Worm (Caenorhabditis elegans) whole organism, L4 larva: Measurements from ENCODE around the gene F22E12.3.

Experiments
- F10B5.3 ChIP-seq: sonication (generic microtip); optimal IDR thresholded peaks from 2 replicates; lab custom pipeline; 2016; ENCODE audit warnings: mild to moderate bottlenecking, missing genetic modification characterization, missing compliant biosample characterization
- T20F7.1 ChIP-seq: fragments of 200-800 bp; sonication (Bioruptor generic); optimal IDR thresholded peaks from 2 replicates; lab custom pipeline; 2018; ENCODE audit warnings: mild to moderate bottlenecking, missing genetic modification characterization, missing compliant biosample characterization
- Y105C5A.15 ChIP-seq: fragments of 200-800 bp; sonication (Bioruptor generic); IDR thresholded peaks from 2 replicates; pipeline ENCODE4 v1.3.6; 2022; ENCODE audit warnings: missing genetic modification characterization, missing compliant biosample characterization
- Y75B8A.6 ChIP-seq: fragments of 200-800 bp; sonication (Bioruptor generic); IDR thresholded peaks from 2 replicates; pipeline ENCODE4 v1.3.6; 2022; ENCODE audit warnings: missing genetic modification reagents, missing genetic modification characterization, missing compliant biosample characterization
- ZK337.2 ChIP-seq: fragments of 200-800 bp; sonication (Bioruptor generic); IDR thresholded peaks from 2 replicates; pipeline ENCODE4 v1.3.6; 2022; ENCODE audit warnings: missing genetic modification reagents, missing genetic modification characterization, missing compliant biosample characterization
- aha-1 ChIP-seq: fragments of 150-350 bp; peaks from one replicate; lab custom pipeline; 2014; ENCODE audit warnings: missing biosample characterization, missing genetic modification characterization
- arid-1 ChIP-seq: fragments of 200-800 bp; sonication (Bioruptor generic); conservative IDR thresholded peaks from 2 replicates; pipeline ENCODE4 v1.3.6; 2022; ENCODE audit warnings: missing genetic modification reagents, missing genetic modification characterization, missing compliant biosample characterization
- attf-4 ChIP-seq: sonication (generic microtip); optimal IDR thresholded peaks from 3 replicates; lab custom pipeline; 2017; ENCODE audit warnings: missing biosample characterization, missing genetic modification characterization
- ceh-28 ChIP-seq: fragments of 150-350 bp; optimal IDR thresholded peaks from 2 replicates; lab custom pipeline; 2014; ENCODE audit warnings: missing biosample characterization, missing genetic modification reagents, missing genetic modification characterization
- ceh-32 ChIP-seq: sonication (generic microtip); optimal IDR thresholded peaks from 2 replicates; lab custom pipeline; 2016; ENCODE audit warnings: mild to moderate bottlenecking, missing genetic modification characterization, missing compliant biosample characterization; ENCODE audit not compliant: poor library complexity
- ceh-44 ChIP-seq: fragments of 200-800 bp; sonication (Bioruptor generic); IDR thresholded peaks from 2 replicates; pipeline ENCODE4 v1.3.6; 2022; ENCODE audit warnings: missing genetic modification reagents, missing genetic modification characterization, missing compliant biosample characterization
- ces-1 ChIP-seq: fragments of 150-350 bp; sonication (generic microtip); optimal IDR thresholded peaks from 4 replicates; lab custom pipeline; 2014; ENCODE audit warnings: missing biosample characterization, missing genetic modification reagents, missing genetic modification characterization
- cey-2 ChIP-seq: sonication (generic microtip); optimal IDR thresholded peaks from 3 replicates; lab custom pipeline; 2017; ENCODE audit warnings: missing genetic modification characterization, mild to moderate bottlenecking, missing compliant biosample characterization, antibody characterized with exemption, borderline replicate concordance; ENCODE audit not compliant: insufficient read depth
- ctbp-1 ChIP-seq: fragments of 200-800 bp; sonication (Bioruptor generic); IDR thresholded peaks from 2 replicates; pipeline ENCODE4 v1.3.6; 2022; ENCODE audit warnings: missing genetic modification reagents, missing genetic modification characterization, missing compliant biosample characterization
- daf-12 ChIP-seq: fragments of 150-350 bp; optimal IDR thresholded peaks from 2 replicates; lab custom pipeline; 2014; ENCODE audit warnings: missing biosample characterization, missing genetic modification reagents, missing genetic modification characterization
- daf-16 ChIP-seq, 3 experiments: sonication (generic microtip); optimal IDR thresholded peaks; 2 replicates each; lab custom pipeline; 2016 to 2017; ENCODE audit warnings: missing genetic modification characterization in 3 of 3, missing genetic modification reagents in 3 of 3, mild to moderate bottlenecking in 2 of 3, missing compliant biosample characterization in 2 of 3, missing biosample characterization in 1 of 3, moderate library complexity in 1 of 3
- daf-19 ChIP-seq: fragments of 200-800 bp; sonication (Bioruptor generic); conservative IDR thresholded peaks from 2 replicates; pipeline ENCODE4 v1.3.6; 2022; ENCODE audit warnings: missing genetic modification characterization, missing compliant biosample characterization
- dmd-6 ChIP-seq: fragments of 200-800 bp; sonication (Bioruptor generic); IDR thresholded peaks from 2 replicates; pipeline ENCODE4 v1.3.6; 2022; ENCODE audit warnings: missing genetic modification reagents, missing genetic modification characterization, missing compliant biosample characterization
- dmd-8 ChIP-seq: fragments of 200-800 bp; sonication (Bioruptor generic); IDR thresholded peaks from 2 replicates; pipeline ENCODE4 v1.3.6; 2022; ENCODE audit warnings: missing genetic modification characterization, missing compliant biosample characterization
- dpl-1 ChIP-seq: fragments of 150-350 bp; optimal IDR thresholded peaks from 2 replicates; lab custom pipeline; 2014; ENCODE audit warnings: missing biosample characterization, missing genetic modification reagents, missing genetic modification characterization
- egl-43 ChIP-seq: fragments of 200-800 bp; sonication (Bioruptor generic); IDR thresholded peaks from 2 replicates; pipeline ENCODE4 v1.3.6; 2022; ENCODE audit warnings: missing genetic modification reagents, missing genetic modification characterization, missing compliant biosample characterization
- fos-1 ChIP-seq: fragments of 150-350 bp; optimal IDR thresholded peaks from 2 replicates; lab custom pipeline; 2014; ENCODE audit warnings: missing biosample characterization, missing genetic modification characterization
- hif-1 ChIP-seq, 2 experiments: sonication (generic microtip); optimal IDR thresholded peaks; 2 replicates each; lab custom pipeline; 2016 to 2017; ENCODE audit warnings: missing compliant biosample characterization in 2 of 2, missing genetic modification characterization in 2 of 2, missing genetic modification reagents in 2 of 2, missing genotype in 2 of 2, mild to moderate bottlenecking in 1 of 2
- hlh-11 ChIP-seq: fragments of 200-800 bp; sonication (Bioruptor generic); optimal IDR thresholded peaks from 2 replicates; lab custom pipeline; 2018; ENCODE audit warnings: mild to moderate bottlenecking, missing genetic modification characterization, missing compliant biosample characterization
- hlh-30 ChIP-seq: sonication (generic microtip); optimal IDR thresholded peaks from 2 replicates; lab custom pipeline; 2017; ENCODE audit warnings: antibody characterized with exemption, mild to moderate bottlenecking, missing genetic modification characterization, missing compliant biosample characterization; ENCODE audit not compliant: insufficient read depth
- lin-1 ChIP-seq: fragments of 200-800 bp; sonication (Bioruptor generic); IDR thresholded peaks from 2 replicates; pipeline ENCODE4 v1.3.6; 2022; ENCODE audit warnings: missing genetic modification reagents, missing genetic modification characterization, missing compliant biosample characterization
- lin-29 ChIP-seq: fragments of 200-800 bp; sonication (Bioruptor generic); IDR thresholded peaks from 2 replicates; pipeline ENCODE4 v1.3.6; 2022; ENCODE audit warnings: missing genetic modification reagents, missing genetic modification characterization, missing compliant biosample characterization
- lin-38 ChIP-seq: fragments of 200-800 bp; sonication (Bioruptor generic); IDR thresholded peaks from 2 replicates; pipeline ENCODE4 v1.3.6; 2022; ENCODE audit warnings: missing genetic modification reagents, missing genetic modification characterization, missing compliant biosample characterization
- lir-3 ChIP-seq: sonication (generic microtip); optimal IDR thresholded peaks from 2 replicates; lab custom pipeline; 2016; ENCODE audit warnings: mild to moderate bottlenecking, missing genetic modification characterization, missing compliant biosample characterization
- madf-5 ChIP-seq, 2 experiments: fragments of 200-800 bp; sonication (Bioruptor generic); IDR thresholded peaks; 2 replicates each; pipeline ENCODE4 v1.3.6; 2022; ENCODE audit warnings: missing compliant biosample characterization in 2 of 2, missing genetic modification characterization in 2 of 2
- mdt-29 ChIP-seq: fragments of 200-800 bp; sonication (Bioruptor generic); IDR thresholded peaks from 2 replicates; pipeline ENCODE4 v1.3.6; 2022; ENCODE audit warnings: missing genetic modification reagents, missing genetic modification characterization, missing compliant biosample characterization
- mes-2 ChIP-seq: sonication (generic microtip); optimal IDR thresholded peaks from 2 replicates; lab custom pipeline; 2016; ENCODE audit warnings: missing genotype, mild to moderate bottlenecking, missing genetic modification characterization, missing compliant biosample characterization; ENCODE audit not compliant: poor library complexity, severe bottlenecking
- nhr-10 ChIP-seq: fragments of 150-350 bp; optimal IDR thresholded peaks from 2 replicates; lab custom pipeline; 2014; ENCODE audit warnings: missing biosample characterization, missing genetic modification characterization
- nhr-111 ChIP-seq: fragments of 200-800 bp; sonication (Bioruptor generic); optimal IDR thresholded peaks from 2 replicates; lab custom pipeline; 2018; ENCODE audit warnings: mild to moderate bottlenecking, missing genetic modification characterization, missing compliant biosample characterization
- nhr-237 ChIP-seq: sonication (generic microtip); optimal IDR thresholded peaks from 2 replicates; lab custom pipeline; 2017; ENCODE audit warnings: missing biosample characterization, missing genetic modification characterization
- nhr-25 ChIP-seq: sonication (generic microtip); optimal IDR thresholded peaks from 2 replicates; lab custom pipeline; 2017; ENCODE audit warnings: missing genetic modification characterization, mild to moderate bottlenecking, missing compliant biosample characterization, antibody characterized with exemption, moderate library complexity, borderline replicate concordance; ENCODE audit not compliant: insufficient read depth
- nhr-42 ChIP-seq: fragments of 200-800 bp; sonication (Bioruptor generic); IDR thresholded peaks from 2 replicates; pipeline ENCODE4 v1.3.6; 2022; ENCODE audit warnings: missing genetic modification characterization, missing compliant biosample characterization
- nhr-48 ChIP-seq: sonication (generic microtip); optimal IDR thresholded peaks from 2 replicates; lab custom pipeline; 2016; ENCODE audit warnings: mild to moderate bottlenecking, missing genetic modification characterization, missing compliant biosample characterization
- nhr-76 ChIP-seq: fragments of 150-350 bp; optimal IDR thresholded peaks from 2 replicates; lab custom pipeline; 2014; ENCODE audit warnings: missing biosample characterization, missing genetic modification characterization
- nhr-77 ChIP-seq: fragments of 150-350 bp; optimal IDR thresholded peaks from 2 replicates; lab custom pipeline; 2014; ENCODE audit warnings: missing biosample characterization, missing genetic modification characterization
- pqm-1 ChIP-seq: sonication (generic microtip); optimal IDR thresholded peaks from 2 replicates; lab custom pipeline; 2017; ENCODE audit warnings: missing biosample characterization, missing genetic modification characterization
- skn-1 ChIP-seq: fragments of 150-350 bp; optimal IDR thresholded peaks from 2 replicates; lab custom pipeline; 2014; ENCODE audit warnings: missing biosample characterization, missing genetic modification characterization
- spr-3 ChIP-seq: fragments of 200-800 bp; sonication (Bioruptor generic); optimal IDR thresholded peaks from 2 replicates; lab custom pipeline; 2018; ENCODE audit warnings: mild to moderate bottlenecking, missing genetic modification characterization, missing compliant biosample characterization
- tag-97 ChIP-seq: fragments of 200-800 bp; sonication (Bioruptor generic); IDR thresholded peaks from 2 replicates; pipeline ENCODE4 v1.3.6; 2022; ENCODE audit warnings: missing genetic modification characterization, missing compliant biosample characterization
- tra-1 ChIP-seq: fragments of 200-800 bp; sonication (Bioruptor generic); IDR thresholded peaks from 2 replicates; pipeline ENCODE4 v1.3.6; 2022; ENCODE audit warnings: missing genetic modification reagents, missing genetic modification characterization, missing compliant biosample characterization
- unc-130 ChIP-seq: sonication (generic microtip); optimal IDR thresholded peaks from 2 replicates; lab custom pipeline; 2016; ENCODE audit warnings: missing genetic modification reagents, missing genetic modification characterization, missing compliant biosample characterization
- zag-1 ChIP-seq: fragments of 150-350 bp; optimal IDR thresholded peaks from 2 replicates; lab custom pipeline; 2014; ENCODE audit warnings: missing biosample characterization, missing genetic modification characterization
- zfp-2 ChIP-seq: sonication (generic microtip); optimal IDR thresholded peaks from 2 replicates; lab custom pipeline; 2016; ENCODE audit warnings: mild to moderate bottlenecking, missing genetic modification characterization, missing compliant biosample characterization
- zip-11 ChIP-seq: fragments of 200-800 bp; sonication (Bioruptor generic); IDR thresholded peaks from 2 replicates; pipeline ENCODE4 v1.3.6; 2022; ENCODE audit warnings: missing genetic modification characterization, missing compliant biosample characterization
- ztf-11 ChIP-seq: fragments of 150-350 bp; optimal IDR thresholded peaks from 2 replicates; lab custom pipeline; 2014; ENCODE audit warnings: missing biosample characterization, missing genetic modification characterization

Gene F22E12.3

ce11 chrV:10466607-10467092 lies 3.5 kb upstream of the F22E12.3 start:
- TF ChIP-seq hif-1 (tag; optimal IDR thresholded peaks at IDR 0.05; lab: Kevin White, UChicago) (peak; percentile 98 to 100), zfp-2 (tag; lab: Kevin White, UChicago) (peak; percentile 2), tag-97 (GFP tag; lab: Robert Waterston, UW) (no peak), daf-12 (tag; lab: Kevin White, UChicago) (no peak), dpl-1 (peak; percentile 68), egl-43 (GFP tag; lab: Robert Waterston, UW) (no peak), T20F7.1 (GFP tag; lab: Kevin White, UChicago) (peak; percentile 54), madf-5 (GFP tag; IDR thresholded peaks at IDR 0.05; lab: Robert Waterston, UW) (no peak), nhr-25 (tag; lab: Kevin White, UChicago) (peak; percentile 86), Y105C5A.15 (GFP tag; lab: Robert Waterston, UW) (no peak), attf-4 (no peak), dmd-6 (GFP tag; lab: Robert Waterston, UW) (peak; percentile 95), fos-1 (tag; lab: Kevin White, UChicago) (peak; percentile 13), nhr-237 (tag; lab: Kevin White, UChicago) (peak; percentile 25), ztf-11 (tag; lab: Kevin White, UChicago) (no peak), zag-1 (no peak), aha-1 (peak; percentile 100), nhr-48 (tag; lab: Kevin White, UChicago) (peak; percentile 93), mes-2 (tag; lab: Kevin White, UChicago) (peak; percentile 81), cey-2 (tag; lab: Kevin White, UChicago) (peak; percentile 89), ceh-32 (tag; lab: Kevin White, UChicago) (no peak), Y75B8A.6 (GFP tag; lab: Robert Waterston, UW) (0 out of 2 replicates have a peak, but pooled peaks have one; percentile 68), lin-38 (GFP tag; lab: Robert Waterston, UW) (peak; percentile 59), skn-1 (peak; percentile 59), lin-1 (GFP tag; lab: Robert Waterston, UW) (peak; percentile 74; the same call in 1 of the 2 replicates), lir-3 (tag; lab: Kevin White, UChicago) (no peak), zip-11 (GFP tag; lab: Robert Waterston, UW) (no peak), mdt-29 (GFP tag; lab: Robert Waterston, UW) (peak; percentile 77), daf-19 (no peak), nhr-77 (peak; percentile 89), ceh-44 (no peak), F10B5.3 (tag; lab: Kevin White, UChicago) (no peak), pqm-1 (tag; lab: Kevin White, UChicago) (peak; percentile 6), ces-1 (GFP tag; lab: Kevin White, UChicago) (peak; percentile 37), unc-130 (no peak), hlh-30 (tag; lab: Kevin White, UChicago) (peak; percentile 98), nhr-76 (tag; lab: Kevin White, UChicago) (peak; percentile 26), tra-1 (GFP tag; lab: Robert Waterston, UW) (peak; percentile 83), ctbp-1 (GFP tag; lab: Robert Waterston, UW) (peak; percentile 94), lin-29 (GFP tag; lab: Robert Waterston, UW) (peak; percentile 61; the same call in 1 of the 2 replicates), spr-3 (GFP tag; lab: Kevin White, UChicago) (peak; percentile 23), ceh-28 (tag; lab: Kevin White, UChicago) (peak; percentile 46), nhr-111 (GFP tag; lab: Kevin White, UChicago) (no peak), dmd-8 (GFP tag; lab: Robert Waterston, UW) (0 out of 2 replicates have a peak, but pooled peaks have one; percentile 39), nhr-10 (tag; lab: Kevin White, UChicago) (peak; percentile 89), arid-1 (GFP tag; lab: Robert Waterston, UW) (peak; percentile 82), hlh-11 (tag; lab: Kevin White, UChicago) (peak; percentile 97), nhr-42 (GFP tag; lab: Robert Waterston, UW) (peak; percentile 52; the same call in 1 of the 2 replicates), daf-16 (GFP tag; optimal IDR thresholded peaks at IDR 0.05; lab: Kevin White, UChicago) (peak in 1 of 2 experiments; percentile 5), daf-16 (tag; optimal IDR thresholded peaks at IDR 0.05; lab: Kevin White, UChicago) (peak; percentile 69), ZK337.2 (no peak)
